Worm (Caenorhabditis elegans) whole organism, L4 larva: ENCODE measurements around the gene K01D12.9.

ENCODE experiments used
- T26A8.4 ChIP-seq: fragments of 200-800 bp; sonication (Bioruptor generic); IDR thresholded peaks from 2 replicates; pipeline ENCODE4 v1.3.6; 2022; ENCODE audit warnings: missing genetic modification characterization, missing compliant biosample characterization
- Y5F2A.4 ChIP-seq: fragments of 200-800 bp; sonication (Bioruptor generic); optimal IDR thresholded peaks from 2 replicates; lab custom pipeline; 2018; ENCODE audit warnings: mild to moderate bottlenecking, missing genetic modification characterization, missing compliant biosample characterization
- aha-1 ChIP-seq: fragments of 150-350 bp; peaks from one replicate; lab custom pipeline; 2014; ENCODE audit warnings: missing biosample characterization, missing genetic modification characterization
- ama-1 ChIP-seq: fragments of 150-350 bp; optimal IDR thresholded peaks from 2 replicates; lab custom pipeline; 2014; ENCODE audit warnings: inconsistent platforms, mixed read lengths
- ceh-32 ChIP-seq: sonication (generic microtip); optimal IDR thresholded peaks from 2 replicates; lab custom pipeline; 2016; ENCODE audit warnings: mild to moderate bottlenecking, missing genetic modification characterization, missing compliant biosample characterization; ENCODE audit not compliant: poor library complexity
- ces-1 ChIP-seq: fragments of 150-350 bp; sonication (generic microtip); optimal IDR thresholded peaks from 4 replicates; lab custom pipeline; 2014; ENCODE audit warnings: missing biosample characterization, missing genetic modification reagents, missing genetic modification characterization
- dmd-6 ChIP-seq: fragments of 200-800 bp; sonication (Bioruptor generic); IDR thresholded peaks from 2 replicates; pipeline ENCODE4 v1.3.6; 2022; ENCODE audit warnings: missing genetic modification reagents, missing genetic modification characterization, missing compliant biosample characterization
- dmd-8 ChIP-seq: fragments of 200-800 bp; sonication (Bioruptor generic); IDR thresholded peaks from 2 replicates; pipeline ENCODE4 v1.3.6; 2022; ENCODE audit warnings: missing genetic modification characterization, missing compliant biosample characterization
- dmd-9 ChIP-seq: fragments of 200-800 bp; sonication (Bioruptor generic); IDR thresholded peaks from 2 replicates; pipeline ENCODE4 v1.3.6; 2022; ENCODE audit warnings: missing genetic modification reagents, missing genetic modification characterization, missing compliant biosample characterization
- duxl-1 ChIP-seq: sonication (generic microtip); optimal IDR thresholded peaks from 2 replicates; lab custom pipeline; 2016; ENCODE audit warnings: mild to moderate bottlenecking, missing genetic modification characterization, moderate library complexity, missing compliant biosample characterization; ENCODE audit not compliant: poor library complexity
- fos-1 ChIP-seq: fragments of 150-350 bp; optimal IDR thresholded peaks from 2 replicates; lab custom pipeline; 2014; ENCODE audit warnings: missing biosample characterization, missing genetic modification characterization
- hif-1 ChIP-seq, 2 experiments: sonication (generic microtip); optimal IDR thresholded peaks; 2 replicates each; lab custom pipeline; 2016 to 2017; ENCODE audit warnings: missing compliant biosample characterization in 2 of 2, missing genetic modification characterization in 2 of 2, missing genetic modification reagents in 2 of 2, missing genotype in 2 of 2, mild to moderate bottlenecking in 1 of 2
- hlh-11 ChIP-seq: fragments of 200-800 bp; sonication (Bioruptor generic); optimal IDR thresholded peaks from 2 replicates; lab custom pipeline; 2018; ENCODE audit warnings: mild to moderate bottlenecking, missing genetic modification characterization, missing compliant biosample characterization
- hlh-30 ChIP-seq: sonication (generic microtip); optimal IDR thresholded peaks from 2 replicates; lab custom pipeline; 2017; ENCODE audit warnings: antibody characterized with exemption, mild to moderate bottlenecking, missing genetic modification characterization, missing compliant biosample characterization; ENCODE audit not compliant: insufficient read depth
- lim-7 ChIP-seq: fragments of 200-800 bp; sonication (Bioruptor generic); IDR thresholded peaks from 2 replicates; pipeline ENCODE4 v1.3.6; 2022; ENCODE audit warnings: missing genetic modification characterization, missing compliant biosample characterization
- lin-1 ChIP-seq: fragments of 200-800 bp; sonication (Bioruptor generic); IDR thresholded peaks from 2 replicates; pipeline ENCODE4 v1.3.6; 2022; ENCODE audit warnings: missing genetic modification reagents, missing genetic modification characterization, missing compliant biosample characterization
- lin-29 ChIP-seq: fragments of 200-800 bp; sonication (Bioruptor generic); IDR thresholded peaks from 2 replicates; pipeline ENCODE4 v1.3.6; 2022; ENCODE audit warnings: missing genetic modification reagents, missing genetic modification characterization, missing compliant biosample characterization
- lin-38 ChIP-seq: fragments of 200-800 bp; sonication (Bioruptor generic); IDR thresholded peaks from 2 replicates; pipeline ENCODE4 v1.3.6; 2022; ENCODE audit warnings: missing genetic modification reagents, missing genetic modification characterization, missing compliant biosample characterization
- madf-9 ChIP-seq: fragments of 200-800 bp; sonication (Bioruptor generic); conservative IDR thresholded peaks from 2 replicates; pipeline ENCODE4 v1.3.6; 2022; ENCODE audit warnings: missing genetic modification reagents, missing genetic modification characterization, missing compliant biosample characterization
- mxl-2 ChIP-seq: fragments of 200-800 bp; sonication (Bioruptor generic); conservative IDR thresholded peaks from 2 replicates; pipeline ENCODE4 v1.3.6; 2022; ENCODE audit warnings: missing genetic modification reagents, missing genetic modification characterization, missing compliant biosample characterization
- mxl-3 ChIP-seq: fragments of 200-800 bp; sonication (Bioruptor generic); optimal IDR thresholded peaks from 2 replicates; lab custom pipeline; 2018; ENCODE audit warnings: mild to moderate bottlenecking, missing genetic modification characterization, missing compliant biosample characterization
- nhr-28 ChIP-seq: fragments of 150-350 bp; optimal IDR thresholded peaks from 2 replicates; lab custom pipeline; 2014; ENCODE audit warnings: missing biosample characterization, missing genetic modification characterization
- nhr-48 ChIP-seq: sonication (generic microtip); optimal IDR thresholded peaks from 2 replicates; lab custom pipeline; 2016; ENCODE audit warnings: mild to moderate bottlenecking, missing genetic modification characterization, missing compliant biosample characterization
- nhr-77 ChIP-seq: fragments of 150-350 bp; optimal IDR thresholded peaks from 2 replicates; lab custom pipeline; 2014; ENCODE audit warnings: missing biosample characterization, missing genetic modification characterization
- php-3 ChIP-seq: fragments of 200-800 bp; sonication (Bioruptor generic); IDR thresholded peaks from 2 replicates; pipeline ENCODE4 v1.3.6; 2022; ENCODE audit warnings: missing genetic modification reagents, missing genetic modification characterization, missing compliant biosample characterization
- pqm-1 ChIP-seq: sonication (generic microtip); optimal IDR thresholded peaks from 2 replicates; lab custom pipeline; 2017; ENCODE audit warnings: missing biosample characterization, missing genetic modification characterization
- rbr-2 ChIP-seq: sonication (generic microtip); optimal IDR thresholded peaks from 2 replicates; lab custom pipeline; 2016; ENCODE audit warnings: missing genotype, missing genetic modification characterization, missing compliant biosample characterization
- spr-1 ChIP-seq: sonication (generic microtip); optimal IDR thresholded peaks from 2 replicates; lab custom pipeline; 2016; ENCODE audit warnings: mild to moderate bottlenecking, missing genetic modification characterization, missing compliant biosample characterization
- zag-1 ChIP-seq: fragments of 150-350 bp; optimal IDR thresholded peaks from 2 replicates; lab custom pipeline; 2014; ENCODE audit warnings: missing biosample characterization, missing genetic modification characterization

K01D12.9 gene

DNA sequence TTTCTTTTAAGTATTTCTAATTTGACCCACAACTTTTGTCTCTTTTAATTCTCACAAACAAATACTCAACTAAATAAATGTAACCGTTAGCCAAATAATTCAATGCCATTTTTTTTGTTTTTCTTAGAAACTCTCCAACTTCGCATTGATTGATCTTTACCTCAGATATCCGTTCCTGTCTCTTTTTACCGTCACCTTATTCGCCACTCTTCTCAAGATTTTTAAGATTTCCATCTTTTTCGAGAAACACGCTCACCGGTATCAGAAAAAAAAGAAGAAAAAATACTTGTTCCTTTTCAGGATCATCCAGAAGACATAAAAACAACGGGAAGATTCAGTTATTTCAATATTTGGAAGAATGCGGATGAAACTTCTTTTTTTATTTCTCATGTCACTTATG, 46.1 kb downstream of the K01D12.9 start, which contains the start of gene F23H12.5:
TSS of gene F23H12.5 (plus strand) at position 301 of the 400 bp plus-strand sequence.
- TF ChIP-seq nhr-77 (tag; lab: Kevin White, UChicago) (no peak), lin-1 (GFP tag; lab: Robert Waterston, UW) (no peak), nhr-28 (tag; lab: Kevin White, UChicago) (no peak), hlh-30 (tag; lab: Kevin White, UChicago) (no peak), ceh-32 (tag; lab: Kevin White, UChicago) (no peak), dmd-9 (no peak), rbr-2 (tag; lab: Kevin White, UChicago) (no peak), dmd-6 (GFP tag; lab: Robert Waterston, UW) (no peak), madf-9 (no peak), pqm-1 (tag; lab: Kevin White, UChicago) (no peak), lim-7 (GFP tag; lab: Robert Waterston, UW) (no peak), hif-1 (tag; optimal IDR thresholded peaks at IDR 0.05; lab: Kevin White, UChicago) (no peak), zag-1 (tag; lab: Kevin White, UChicago) (no peak)

DNA sequence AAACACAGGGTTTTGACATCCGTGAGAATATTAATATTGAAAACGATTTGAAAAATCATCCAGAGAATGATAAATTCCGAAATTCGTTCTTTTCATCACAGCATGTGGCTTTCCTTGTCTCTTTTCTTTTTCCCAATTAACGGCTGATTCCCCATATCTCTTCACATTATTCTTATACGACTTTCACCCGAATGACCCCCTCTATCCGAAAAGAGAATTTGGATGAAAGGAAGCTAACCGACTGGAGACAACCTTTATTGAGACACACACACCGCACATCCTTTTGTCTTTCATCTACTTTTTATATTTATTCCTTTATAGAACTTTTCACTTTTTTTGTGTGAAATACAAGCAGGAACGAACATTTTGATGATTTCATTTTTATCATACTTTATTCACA, 46.8 kb downstream of the K01D12.9 start:
- TF ChIP-seq hlh-30 (tag; lab: Kevin White, UChicago) (no peak), mxl-2 (no peak), lin-38 (GFP tag; lab: Robert Waterston, UW) (no peak), fos-1 (tag; lab: Kevin White, UChicago) (no peak), ceh-32 (tag; lab: Kevin White, UChicago) (no peak)

DNA sequence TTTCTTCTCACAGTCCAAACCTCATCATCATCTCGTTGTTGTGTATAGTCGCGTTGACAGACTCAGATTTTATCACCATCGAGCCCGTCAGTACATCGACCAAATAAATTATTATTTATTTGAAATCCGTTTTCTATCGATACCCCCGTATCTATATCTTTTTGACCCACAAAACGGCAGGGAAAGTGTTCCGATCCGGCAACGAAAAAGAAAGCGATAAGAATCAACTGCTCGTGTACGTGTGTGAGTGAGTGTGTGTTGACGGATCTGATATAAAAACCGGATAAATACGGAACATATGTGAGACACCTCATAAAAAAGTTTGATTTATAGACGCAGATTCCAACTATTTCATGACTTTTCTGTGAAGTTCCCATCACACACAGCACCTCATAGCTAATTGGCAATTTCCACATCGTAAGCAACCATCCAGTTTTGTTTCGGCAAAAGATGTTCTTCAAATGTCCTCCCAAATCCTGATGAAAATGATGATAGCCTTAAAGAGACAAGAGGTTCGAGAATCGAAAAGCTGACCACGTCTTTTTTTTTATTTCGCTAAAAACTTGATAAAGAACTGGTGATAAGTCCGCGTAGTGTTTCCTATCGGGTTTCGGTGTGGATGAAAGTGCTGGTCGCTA, 50.1 kb downstream of the K01D12.9 start:
- TF ChIP-seq lin-38 (GFP tag; lab: Robert Waterston, UW): no peak
- peak; percentile 10 for TF ChIP-seq mxl-3 (GFP tag; lab: Kevin White, UChicago)
- peak; percentile 54 for TF ChIP-seq nhr-48
- TF ChIP-seq duxl-1 (tag; lab: Kevin White, UChicago): peak; percentile 9
- TF ChIP-seq lin-29 (GFP tag; lab: Robert Waterston, UW): 0 out of 2 replicates have a peak, but pooled peaks have one; percentile 8
- peak; percentile 76 for TF ChIP-seq hlh-11
- peak; percentile 41 for TF ChIP-seq ama-1 (lab: Kevin White, UChicago)
- TF ChIP-seq T26A8.4 (GFP tag; lab: Robert Waterston, UW): peak; percentile 49; the same call in 1 of the 2 replicates
- peak; percentile 43 for TF ChIP-seq nhr-28 (tag; lab: Kevin White, UChicago)
- no peak for TF ChIP-seq aha-1 (tag; lab: Kevin White, UChicago)
- no peak for TF ChIP-seq Y5F2A.4 (GFP tag; lab: Kevin White, UChicago)
- no peak for TF ChIP-seq dmd-8 (GFP tag; lab: Robert Waterston, UW)
- no peak for TF ChIP-seq ces-1 (GFP tag; lab: Kevin White, UChicago)
- TF ChIP-seq php-3: 0 out of 2 replicates have a peak, but pooled peaks have one; percentile 51
- peak; percentile 39 for TF ChIP-seq spr-1 (tag; lab: Kevin White, UChicago)
